Worm (Caenorhabditis elegans) whole organism, L1 larva: ENCODE results near the gene gpx-4.
A peak's percentile ranks its signal among the peaks of the same experiment; 100 is the strongest.

Source experiments
- efl-3 ChIP-seq: fragments of 200-800 bp; sonication (Bioruptor generic); optimal IDR thresholded peaks from 2 replicates; lab custom pipeline; 2018; ENCODE audit warnings: mild to moderate bottlenecking, missing genetic modification characterization, missing compliant biosample characterization
- egl-13 ChIP-seq: sonication (generic microtip); optimal IDR thresholded peaks from 2 replicates; lab custom pipeline; 2016; ENCODE audit warnings: missing genotype, missing genetic modification reagents, missing genetic modification characterization, missing compliant biosample characterization
- egl-27 ChIP-seq, 2 experiments: fragments of 150-350 bp in 1 of 2; sonication (generic microtip); optimal IDR thresholded peaks; 3 replicates each; lab custom pipeline; 2017 to 2018; ENCODE audit warnings: missing biosample characterization in 2 of 2, missing genetic modification characterization in 2 of 2, missing genetic modification reagents in 2 of 2
- lin-13 ChIP-seq: fragments of 150-350 bp; optimal IDR thresholded peaks from 2 replicates; lab custom pipeline; 2014; ENCODE audit warnings: missing biosample characterization, missing genetic modification reagents, missing genetic modification characterization
- lin-39 ChIP-seq: fragments of 150-350 bp; optimal IDR thresholded peaks from 2 replicates; lab custom pipeline; 2014; ENCODE audit warnings: missing biosample characterization, missing genetic modification reagents, missing genetic modification characterization
- mdl-1 ChIP-seq, 2 experiments: fragments of 150-350 bp; optimal IDR thresholded peaks; 2 replicates each; lab custom pipeline; 2014 to 2017; ENCODE audit warnings: missing biosample characterization in 2 of 2, missing genetic modification characterization in 2 of 2, inconsistent platforms in 1 of 2
- nhr-11 ChIP-seq: fragments of 150-350 bp; optimal IDR thresholded peaks from 2 replicates; lab custom pipeline; 2014; ENCODE audit warnings: missing biosample characterization, missing genetic modification characterization
- nhr-12 ChIP-seq: sonication (generic microtip); optimal IDR thresholded peaks from 2 replicates; lab custom pipeline; 2017; ENCODE audit warnings: missing biosample characterization, missing genetic modification characterization
- nhr-237 ChIP-seq: fragments of 150-350 bp; optimal IDR thresholded peaks from 2 replicates; lab custom pipeline; 2014; ENCODE audit warnings: missing biosample characterization, missing genetic modification characterization
- rnt-1 ChIP-seq: sonication (generic microtip); optimal IDR thresholded peaks from 2 replicates; lab custom pipeline; 2016; ENCODE audit warnings: mild to moderate bottlenecking, missing genetic modification characterization, moderate library complexity, missing compliant biosample characterization
- skn-1 ChIP-seq: fragments of 150-350 bp; optimal IDR thresholded peaks from 2 replicates; lab custom pipeline; 2014; ENCODE audit warnings: missing biosample characterization, missing genetic modification characterization
- tbx-2 ChIP-seq: sonication (generic microtip); optimal IDR thresholded peaks from 2 replicates; lab custom pipeline; 2016; ENCODE audit warnings: missing genetic modification characterization, missing compliant biosample characterization
- vab-15 ChIP-seq: sonication (generic microtip); optimal IDR thresholded peaks from 2 replicates; lab custom pipeline; 2017; ENCODE audit warnings: missing genotype, mild to moderate bottlenecking, missing genetic modification characterization, missing compliant biosample characterization

- TF ChIP-seq mdl-1 (tag; optimal IDR thresholded peaks at IDR 0.05; lab: Kevin White, UChicago) (peak; percentile 11 to 94), egl-27 (tag; optimal IDR thresholded peaks at IDR 0.05; lab: Kevin White, UChicago) (peak in 1 of 2 experiments; percentile 70), nhr-11 (tag; lab: Kevin White, UChicago) (peak; percentile 47), vab-15 (tag; lab: Kevin White, UChicago) (no peak), rnt-1 (tag; lab: Kevin White, UChicago) (peak; percentile 95), lin-39 (tag; lab: Kevin White, UChicago) (no peak), lin-13 (GFP tag; lab: Kevin White, UChicago) (peak; percentile 90), nhr-12 (tag; lab: Kevin White, UChicago) (no peak), egl-13 (tag; lab: Kevin White, UChicago) (peak; percentile 88), nhr-237 (tag; lab: Kevin White, UChicago) (no peak), tbx-2 (tag; lab: Kevin White, UChicago) (peak; percentile 92), skn-1 (peak; percentile 43), efl-3 (GFP tag; lab: Kevin White, UChicago) (no peak)
Observed at ce11 chrIV:2708329-2708965, 33.6 kb upstream of the gpx-4 start.
